Worm (Caenorhabditis elegans) whole organism, young adult: ENCODE results near the gene bbs-8.

Experiments used
- B0336.3 ChIP-seq: fragments of 200-800 bp; sonication (Bioruptor generic); IDR thresholded peaks from 2 replicates; pipeline ENCODE4 v1.3.6; 2022; ENCODE audit warnings: missing genetic modification characterization, missing compliant biosample characterization
- D2030.7 ChIP-seq: fragments of 200-800 bp; sonication (Bioruptor generic); IDR thresholded peaks from 2 replicates; pipeline ENCODE4 v1.3.6; 2022; ENCODE audit warnings: missing genetic modification reagents, missing genetic modification characterization, missing compliant biosample characterization
- F33H1.4 ChIP-seq: fragments of 200-800 bp; sonication (Bioruptor generic); IDR thresholded peaks from 2 replicates; pipeline ENCODE4 v1.3.6; 2022; ENCODE audit warnings: missing genetic modification reagents, missing genetic modification characterization, missing compliant biosample characterization
- Y53G8AR.9 ChIP-seq: fragments of 200-800 bp; sonication (Bioruptor generic); conservative IDR thresholded peaks from 2 replicates; pipeline ENCODE4 v1.3.6; 2022; ENCODE audit warnings: missing genetic modification reagents, missing genetic modification characterization, missing compliant biosample characterization
- Y79H2A.3 ChIP-seq: fragments of 200-800 bp; sonication (Bioruptor generic); conservative IDR thresholded peaks from 2 replicates; pipeline ENCODE4 v1.3.6; 2022; ENCODE audit warnings: missing genetic modification reagents, missing genetic modification characterization, missing compliant biosample characterization
- ZK185.1 ChIP-seq: sonication (generic microtip); optimal IDR thresholded peaks from 2 replicates; lab custom pipeline; 2016; ENCODE audit warnings: mild to moderate bottlenecking, missing genetic modification characterization, missing compliant biosample characterization; ENCODE audit not compliant: poor library complexity, severe bottlenecking
- ama-1 ChIP-seq, 3 experiments: fragments of 150-350 bp in 1 of 3; sonication (generic microtip) in 2 of 3; optimal IDR thresholded peaks; 2 replicates each; lab custom pipeline; 2014 to 2018; ENCODE audit warnings: missing biosample characterization in 2 of 3, missing genetic modification characterization in 2 of 3, missing genetic modification reagents in 2 of 3
- aptf-2 ChIP-seq: fragments of 200-800 bp; sonication (Bioruptor generic); conservative IDR thresholded peaks from 2 replicates; pipeline ENCODE4 v1.3.6; 2022; ENCODE audit warnings: missing genetic modification reagents, missing genetic modification characterization, missing compliant biosample characterization
- aptf-3 ChIP-seq: fragments of 200-800 bp; sonication (Bioruptor generic); IDR thresholded peaks from 2 replicates; pipeline ENCODE4 v1.3.6; 2022; ENCODE audit warnings: missing genetic modification characterization, missing compliant biosample characterization
- atf-7 ChIP-seq: sonication (generic microtip); optimal IDR thresholded peaks from 2 replicates; lab custom pipeline; 2017; ENCODE audit warnings: mild to moderate bottlenecking, missing genetic modification characterization, missing compliant biosample characterization
- attf-5 ChIP-seq: fragments of 200-800 bp; sonication (Bioruptor generic); optimal IDR thresholded peaks from 2 replicates; lab custom pipeline; 2018; ENCODE audit warnings: mild to moderate bottlenecking, missing genetic modification characterization, missing compliant biosample characterization
- cebp-2 ChIP-seq: fragments of 200-800 bp; sonication (Bioruptor generic); IDR thresholded peaks from 2 replicates; pipeline ENCODE4 v1.3.6; 2022; ENCODE audit warnings: missing genetic modification characterization, missing compliant biosample characterization
- ceh-27 ChIP-seq: fragments of 200-800 bp; sonication (Bioruptor generic); optimal IDR thresholded peaks from 2 replicates; lab custom pipeline; 2018; ENCODE audit warnings: mild to moderate bottlenecking, missing genetic modification characterization, moderate library complexity, missing compliant biosample characterization
- ceh-91 ChIP-seq: fragments of 200-800 bp; sonication (Bioruptor generic); IDR thresholded peaks from 2 replicates; pipeline ENCODE4 v1.3.6; 2022; ENCODE audit warnings: missing genetic modification reagents, missing genetic modification characterization, missing compliant biosample characterization
- die-1 ChIP-seq: sonication (generic microtip); optimal IDR thresholded peaks from 2 replicates; lab custom pipeline; 2016; ENCODE audit warnings: missing genotype, mild to moderate bottlenecking, missing genetic modification characterization, missing compliant biosample characterization
- dox-1 ChIP-seq: fragments of 200-800 bp; sonication (Bioruptor generic); IDR thresholded peaks from 2 replicates; pipeline ENCODE4 v1.3.6; 2022; ENCODE audit warnings: missing genetic modification reagents, missing genetic modification characterization, missing compliant biosample characterization
- hlh-12 ChIP-seq: sonication (generic microtip); optimal IDR thresholded peaks from 2 replicates; lab custom pipeline; 2016; ENCODE audit warnings: missing genetic modification characterization, missing compliant biosample characterization
- hmg-1.2 ChIP-seq: fragments of 200-800 bp; sonication (Bioruptor generic); IDR thresholded peaks from 2 replicates; pipeline ENCODE4 v1.3.6; 2022; ENCODE audit warnings: missing genetic modification reagents, missing genetic modification characterization, missing compliant biosample characterization
- lin-26 ChIP-seq: fragments of 200-800 bp; sonication (Bioruptor generic); IDR thresholded peaks from 2 replicates; pipeline ENCODE4 v1.3.6; 2022; ENCODE audit warnings: missing genetic modification reagents, missing genetic modification characterization, missing compliant biosample characterization
- lsl-1 ChIP-seq: fragments of 200-800 bp; sonication (Bioruptor generic); optimal IDR thresholded peaks from 2 replicates; lab custom pipeline; 2018; ENCODE audit warnings: mild to moderate bottlenecking, missing genetic modification characterization, moderate library complexity, missing compliant biosample characterization
- mel-28 ChIP-seq: sonication (generic microtip); optimal IDR thresholded peaks from 2 replicates; lab custom pipeline; 2016; ENCODE audit warnings: borderline replicate concordance, mild to moderate bottlenecking, missing genetic modification characterization, missing compliant biosample characterization
- mxl-1 ChIP-seq: sonication (generic microtip); optimal IDR thresholded peaks from 2 replicates; lab custom pipeline; 2016; ENCODE audit warnings: missing genetic modification characterization, missing compliant biosample characterization
- nfya-2 ChIP-seq: fragments of 200-800 bp; sonication (Bioruptor generic); IDR thresholded peaks from 2 replicates; pipeline ENCODE4 v1.3.6; 2022; ENCODE audit warnings: missing genetic modification reagents, missing genetic modification characterization, missing compliant biosample characterization
- nfyb-1 ChIP-seq: fragments of 200-800 bp; sonication (Bioruptor generic); IDR thresholded peaks from 2 replicates; pipeline ENCODE4 v1.3.6; 2022; ENCODE audit warnings: missing genetic modification reagents, missing genetic modification characterization, missing compliant biosample characterization
- nhr-120 ChIP-seq: fragments of 200-800 bp; sonication (Bioruptor generic); IDR thresholded peaks from 2 replicates; pipeline ENCODE4 v1.3.6; 2022; ENCODE audit warnings: missing genetic modification characterization, missing compliant biosample characterization
- nhr-179 ChIP-seq: sonication (generic microtip); optimal IDR thresholded peaks from 2 replicates; lab custom pipeline; 2016; ENCODE audit warnings: mild to moderate bottlenecking, missing genetic modification characterization, missing compliant biosample characterization
- pbrm-1 ChIP-seq: fragments of 200-800 bp; sonication (Bioruptor generic); IDR thresholded peaks from 2 replicates; pipeline ENCODE4 v1.3.6; 2022; ENCODE audit warnings: missing genetic modification reagents, missing genetic modification characterization, missing compliant biosample characterization
- repo-1 ChIP-seq: sonication (generic microtip); optimal IDR thresholded peaks from 2 replicates; lab custom pipeline; 2017; ENCODE audit warnings: mild to moderate bottlenecking, missing genetic modification characterization, missing compliant biosample characterization
- snpc-1.1 ChIP-seq: sonication (generic microtip); optimal IDR thresholded peaks from 2 replicates; lab custom pipeline; 2017; ENCODE audit warnings: missing genetic modification characterization, mild to moderate bottlenecking, missing compliant biosample characterization, antibody characterized with exemption, moderate library complexity, missing genotype, missing genetic modification reagents; ENCODE audit not compliant: insufficient read depth
- snpc-1.3 ChIP-seq: sonication (generic microtip); optimal IDR thresholded peaks from 2 replicates; lab custom pipeline; 2017; ENCODE audit warnings: missing genetic modification characterization, mild to moderate bottlenecking, missing compliant biosample characterization, antibody characterized with exemption, moderate library complexity, missing genotype, missing genetic modification reagents; ENCODE audit not compliant: insufficient read depth
- snpc-4 ChIP-seq, 5 experiments: fragments of 150-350 bp in 1 of 5; sonication (generic microtip) in 4 of 5; optimal IDR thresholded peaks; 2 replicates each; lab custom pipeline; 2014 to 2018; ENCODE audit warnings: missing genetic modification characterization in 5 of 5, missing biosample characterization in 3 of 5, antibody characterized with exemption in 2 of 5, mild to moderate bottlenecking in 2 of 5, missing compliant biosample characterization in 2 of 5, missing genotype in 2 of 5, moderate library complexity in 2 of 5, missing genetic modification reagents in 1 of 5
- tlf-1 ChIP-seq: fragments of 200-800 bp; sonication (Bioruptor generic); optimal IDR thresholded peaks from 2 replicates; lab custom pipeline; 2018; ENCODE audit warnings: mild to moderate bottlenecking, missing genetic modification characterization, missing compliant biosample characterization
- ztf-6 ChIP-seq: fragments of 200-800 bp; sonication (Bioruptor generic); IDR thresholded peaks from 2 replicates; pipeline ENCODE4 v1.3.6; 2022; ENCODE audit warnings: missing genetic modification reagents, missing genetic modification characterization, missing compliant biosample characterization

bbs-8 gene

ce11 chrV:6783044-6783625 is 18.3 kb upstream of the bbs-8 start (continued):
- TF ChIP-seq ZK185.1 (tag; lab: Kevin White, UChicago) (no peak), snpc-4 (GFP tag; optimal IDR thresholded peaks at IDR 0.05; lab: Kevin White, UChicago) (peak; percentile 60), snpc-4 (tag; optimal IDR thresholded peaks at IDR 0.05; lab: Kevin White, UChicago) (peak in 1 of 4 experiments; percentile 44), dox-1 (GFP tag; lab: Robert Waterston, UW) (peak; percentile 58), snpc-1.3 (tag; lab: Kevin White, UChicago) (no peak), die-1 (tag; lab: Kevin White, UChicago) (peak; percentile 34), nhr-179 (no peak), repo-1 (peak; percentile 25), aptf-3 (GFP tag; lab: Robert Waterston, UW) (0 out of 2 replicates have a peak, but pooled peaks have one; percentile 49), ztf-6 (GFP tag; lab: Robert Waterston, UW) (no peak), F33H1.4 (GFP tag; lab: Robert Waterston, UW) (peak; percentile 21; the same call in 1 of the 2 replicates), ama-1 (optimal IDR thresholded peaks at IDR 0.05; lab: Kevin White, UChicago) (no peak), ama-1 (GFP tag; optimal IDR thresholded peaks at IDR 0.05; lab: Kevin White, UChicago) (peak in 1 of 2 experiments; percentile 69), Y53G8AR.9 (GFP tag; lab: Robert Waterston, UW) (peak; percentile 51; the same call in 1 of the 2 replicates), lin-26 (peak; percentile 81; the same call in 1 of the 2 replicates), Y79H2A.3 (peak; percentile 78), aptf-2 (GFP tag; lab: Robert Waterston, UW) (no peak), hmg-1.2 (GFP tag; lab: Robert Waterston, UW) (peak; percentile 39), mel-28 (tag; lab: Kevin White, UChicago) (no peak), atf-7 (tag; lab: Kevin White, UChicago) (peak; percentile 27), D2030.7 (GFP tag; lab: Robert Waterston, UW) (peak; percentile 45)

DNA sequence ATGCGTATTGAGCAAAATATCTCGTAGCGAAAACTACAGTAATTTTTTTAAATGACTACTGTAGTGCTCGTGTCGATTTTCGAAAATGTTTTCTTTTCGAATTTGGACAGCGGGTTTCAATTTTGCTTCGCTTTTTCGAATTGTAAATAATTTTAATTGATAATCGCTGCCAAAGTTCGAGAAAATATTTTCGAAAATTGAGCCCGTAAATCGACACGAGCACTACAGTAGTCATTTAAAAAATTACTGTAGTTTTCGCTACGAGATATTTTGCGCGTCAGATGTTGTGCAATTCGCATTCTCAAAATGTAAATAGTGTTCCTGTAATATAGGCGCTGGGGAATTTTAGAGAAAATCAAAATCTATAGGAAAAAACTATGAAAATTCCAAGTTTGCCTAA is 17.4 kb upstream of the bbs-8 start:
- TF ChIP-seq mxl-1 (tag; lab: Kevin White, UChicago) (no peak), lsl-1 (GFP tag; lab: Kevin White, UChicago) (peak; percentile 81), nfya-2 (GFP tag; lab: Robert Waterston, UW) (no peak), snpc-1.1 (no peak), F33H1.4 (GFP tag; lab: Robert Waterston, UW) (peak; percentile 60), B0336.3 (GFP tag; lab: Robert Waterston, UW) (no peak), ceh-91 (GFP tag; lab: Robert Waterston, UW) (peak; percentile 50; the same call in 1 of the 2 replicates), nhr-120 (no peak), nhr-179 (no peak), nfyb-1 (GFP tag; lab: Robert Waterston, UW) (no peak)
- TF ChIP-seq, all 124 proteins: peak for 3

DNA sequence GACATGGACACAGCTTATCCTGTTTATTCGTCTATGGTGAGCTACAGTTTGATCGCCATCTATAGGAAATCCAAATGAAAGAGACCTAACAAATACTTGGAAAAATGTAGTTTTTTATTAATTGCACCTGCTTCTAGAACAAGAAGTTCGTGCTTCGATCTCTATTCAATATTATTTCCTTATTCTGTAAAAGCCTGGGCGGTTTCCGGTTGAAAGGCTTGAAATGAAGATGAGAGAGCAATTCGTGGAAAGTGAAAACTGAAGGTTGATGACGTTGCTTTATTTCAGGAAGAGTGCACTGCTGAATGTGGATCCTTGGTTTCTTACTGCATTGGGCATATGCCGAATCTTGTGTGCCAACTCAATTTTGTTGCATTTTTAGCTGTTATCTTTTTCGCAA is 15.8 kb upstream of the bbs-8 start:
- TF ChIP-seq ceh-27 (GFP tag; lab: Kevin White, UChicago) (no peak), hlh-12 (tag; lab: Kevin White, UChicago) (no peak), attf-5 (GFP tag; lab: Kevin White, UChicago) (no peak), pbrm-1 (GFP tag; lab: Robert Waterston, UW) (no peak), hmg-1.2 (GFP tag; lab: Robert Waterston, UW) (no peak), cebp-2 (GFP tag; lab: Robert Waterston, UW) (0 out of 2 replicates have a peak, but pooled peaks have one; percentile 26), tlf-1 (GFP tag; lab: Kevin White, UChicago) (no peak)
